Fruit fly (Drosophila melanogaster): ENCODE measurements around the gene CG1387.
A peak's percentile ranks its signal among the peaks of the same experiment; 100 is the strongest.

The CG1387 gene

DNA sequence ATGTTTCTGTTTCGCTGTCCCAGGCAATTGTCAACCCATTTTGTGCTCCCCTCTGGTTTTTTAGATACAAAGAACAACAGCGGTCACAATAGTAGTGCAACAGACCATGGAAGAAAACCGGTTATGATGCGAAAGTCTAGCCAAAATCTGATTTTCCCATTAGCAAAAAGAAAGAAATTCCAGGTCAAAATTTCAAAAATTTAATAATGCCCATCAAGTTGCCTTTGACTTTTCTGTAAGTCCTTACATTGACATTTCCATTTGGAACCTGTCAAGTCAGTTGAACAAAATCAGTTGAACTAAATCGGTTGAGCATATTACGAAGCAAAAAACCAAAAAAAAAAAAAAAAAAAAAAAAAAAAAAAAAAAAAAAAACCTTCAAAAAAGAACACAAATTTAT, 31.4 kb downstream of the CG1387 start (continued):
- TF ChIP-seq lilli (GFP tag; optimal IDR thresholded peaks at IDR 0.05) (peak; percentile 13), CG17359 (tag; optimal IDR thresholded peaks at IDR 0.05) (peak; percentile 38), Sin3A (optimal IDR thresholded peaks at IDR 0.05) (no peak), fu2 (GFP tag; optimal IDR thresholded peaks at IDR 0.05) (no peak), Camta (GFP tag; optimal IDR thresholded peaks at IDR 0.05) (peak; percentile 60), NC2α (GFP tag; optimal IDR thresholded peaks at IDR 0.05) (no peak), esg (GFP tag; conservative IDR thresholded peaks at IDR 0.05) (0 out of 2 replicates have a peak, but pooled peaks have one; percentile 8), HLHmδ (GFP tag; optimal IDR thresholded peaks at IDR 0.05) (no peak), Ptx1 (GFP tag; IDR thresholded peaks at IDR 0.05) (0 out of 2 replicates have a peak, but pooled peaks have one; percentile 12), Hmr (GFP tag; optimal IDR thresholded peaks at IDR 0.05) (no peak), mam (GFP tag; optimal IDR thresholded peaks at IDR 0.05) (peak; percentile 11), CG8924 (tag; optimal IDR thresholded peaks at IDR 0.05) (no peak), gem (tag; optimal IDR thresholded peaks at IDR 0.05) (peak; percentile 34), bigmax (GFP tag; optimal IDR thresholded peaks at IDR 0.05) (no peak), bsh (GFP tag; optimal IDR thresholded peaks at IDR 0.05) (peak in 1 of 2 experiments; percentile 13), gcm2 (GFP tag; optimal IDR thresholded peaks at IDR 0.05) (no peak), zfh1 (GFP tag; IDR thresholded peaks at IDR 0.05) (0 out of 3 replicates have a peak, but pooled peaks have one; percentile 30), CG16815 (GFP tag; optimal IDR thresholded peaks at IDR 0.05) (no peak), CG4328 (GFP tag; optimal IDR thresholded peaks at IDR 0.05) (no peak), salm (tag; optimal IDR thresholded peaks at IDR 0.05) (no peak), lab (GFP tag; optimal IDR thresholded peaks at IDR 0.05) (no peak), hbn (GFP tag; IDR thresholded peaks at IDR 0.05; ENCODE audit: partially characterized antibody) (no peak), al (GFP tag; IDR thresholded peaks at IDR 0.05) (no peak), CG2116 (GFP tag; optimal IDR thresholded peaks at IDR 0.05) (no peak), lmd (GFP tag; IDR thresholded peaks at IDR 0.05) (peak; percentile 39), knrl (GFP tag; IDR thresholded peaks at IDR 0.05; ENCODE audit: partially characterized antibody) (no peak), vnd (GFP tag; IDR thresholded peaks at IDR 0.05; ENCODE audit: partially characterized antibody) (no peak), phol (tag; optimal IDR thresholded peaks at IDR 0.05) (peak; percentile 23), jigr1 (GFP tag; IDR thresholded peaks at IDR 0.05) (no peak), pum (GFP tag; optimal IDR thresholded peaks at IDR 0.05) (peak; percentile 27), HLH54F (GFP tag; optimal IDR thresholded peaks at IDR 0.05) (no peak), ato (GFP tag; IDR thresholded peaks at IDR 0.05; ENCODE audit: partially characterized antibody) (no peak), CG6689 (GFP tag; IDR thresholded peaks at IDR 0.05) (no peak), CG11504 (tag; optimal IDR thresholded peaks at IDR 0.05) (peak; percentile 44), Elba2 (GFP tag; optimal IDR thresholded peaks at IDR 0.05) (no peak), CG11085 (GFP tag; IDR thresholded peaks at IDR 0.05) (no peak), CG6683 (GFP tag; optimal IDR thresholded peaks at IDR 0.05) (no peak), CG13894 (tag; optimal IDR thresholded peaks at IDR 0.05) (no peak), crc (GFP tag; optimal IDR thresholded peaks at IDR 0.05) (peak; percentile 36), dm (GFP tag; optimal IDR thresholded peaks at IDR 0.05) (no peak), her (GFP tag; optimal IDR thresholded peaks at IDR 0.05) (no peak), slou (GFP tag; optimal IDR thresholded peaks at IDR 0.05) (no peak), run (tag; optimal IDR thresholded peaks at IDR 0.05) (no peak), CG17186 (GFP tag; optimal IDR thresholded peaks at IDR 0.05) (no peak), CG11696 (GFP tag; IDR thresholded peaks at IDR 0.05) (peak; percentile 64), Doc3 (GFP tag; IDR thresholded peaks at IDR 0.05; ENCODE audit: partially characterized antibody) (no peak), CG14667 (GFP tag; IDR thresholded peaks at IDR 0.05) (no peak), chm (GFP tag; IDR thresholded peaks at IDR 0.05) (no peak), CG12744 (GFP tag; optimal IDR thresholded peaks at IDR 0.05) (no peak), gfzf (GFP tag; optimal IDR thresholded peaks at IDR 0.05) (no peak), B-H2 (GFP tag; optimal IDR thresholded peaks at IDR 0.05) (no peak), NK7.1 (GFP tag; optimal IDR thresholded peaks at IDR 0.05) (no peak)
